Fruit fly (Drosophila melanogaster): ENCODE data around the gene U4-U6-60K.

Gene U4-U6-60K

dm6 chr3L:17557215-17557904 lies 43.6 kb upstream of the U4-U6-60K start, which contains the start of gene CycT (continued):
- TF ChIP-seq unpg (GFP tag; optimal IDR thresholded peaks at IDR 0.05) (peak; percentile 50), CG11695 (GFP tag; IDR thresholded peaks at IDR 0.05) (peak; percentile 60; the same call in 2 of the 3 replicates), jumu (GFP tag; optimal IDR thresholded peaks at IDR 0.05) (peak; percentile 33), caup (GFP tag; optimal IDR thresholded peaks at IDR 0.05; ENCODE audit: severe bottlenecking) (peak; percentile 78), Med (GFP tag) (peak; percentile 87), CG1529 (GFP tag; optimal IDR thresholded peaks at IDR 0.05) (peak; percentile 5), CG13287 (GFP tag; IDR thresholded peaks at IDR 0.05; ENCODE audit: partially characterized antibody) (peak; percentile 91), CoRest (tag; optimal IDR thresholded peaks at IDR 0.05) (peak; percentile 23), Hmr (GFP tag; optimal IDR thresholded peaks at IDR 0.05) (peak; percentile 81), CG4282 (GFP tag; optimal IDR thresholded peaks at IDR 0.05) (no peak), HHEX (GFP tag; optimal IDR thresholded peaks at IDR 0.05) (peak; percentile 66), ftz-f1 (GFP tag; optimal IDR thresholded peaks at IDR 0.05) (no peak), stwl (tag; optimal IDR thresholded peaks at IDR 0.05) (peak; percentile 84), sr (GFP tag; IDR thresholded peaks at IDR 0.05) (no peak), Sry-δ (GFP tag; optimal IDR thresholded peaks at IDR 0.05) (peak; percentile 76), CG7928 (GFP tag; optimal IDR thresholded peaks at IDR 0.05) (no peak), CG14441 (GFP tag; IDR thresholded peaks at IDR 0.05) (no peak), Sin3A (optimal IDR thresholded peaks at IDR 0.05) (peak; percentile 52), HLH54F (GFP tag; optimal IDR thresholded peaks at IDR 0.05) (no peak), Sox100B (GFP tag; optimal IDR thresholded peaks at IDR 0.05) (no peak), CG13296 (GFP tag; optimal IDR thresholded peaks at IDR 0.05) (peak; percentile 79), Dref (GFP tag; IDR thresholded peaks at IDR 0.05) (peak; percentile 89), fu2 (GFP tag; optimal IDR thresholded peaks at IDR 0.05) (peak; percentile 3), mirr (GFP tag; optimal IDR thresholded peaks at IDR 0.05) (peak; percentile 79), Asciz (GFP tag; optimal IDR thresholded peaks at IDR 0.05) (peak; percentile 15), Max (GFP tag; optimal IDR thresholded peaks at IDR 0.05) (peak; percentile 57), CG2129 (GFP tag; IDR thresholded peaks at IDR 0.05; ENCODE audit: partially characterized antibody) (peak; percentile 83), Vsx1 (GFP tag; optimal IDR thresholded peaks at IDR 0.05) (peak; percentile 23), dpn (GFP tag; optimal IDR thresholded peaks at IDR 0.05) (peak; percentile 31 to 36), BtbVII (GFP tag; optimal IDR thresholded peaks at IDR 0.05) (peak; percentile 62), CG10147 (GFP tag; optimal IDR thresholded peaks at IDR 0.05) (peak; percentile 61), gro (GFP tag; optimal IDR thresholded peaks at IDR 0.05) (peak; percentile 32), crp (GFP tag; optimal IDR thresholded peaks at IDR 0.05) (peak in 1 of 2 experiments; percentile 18), CG14710 (tag; optimal IDR thresholded peaks at IDR 0.05) (peak; percentile 70), CG4617 (GFP tag; optimal IDR thresholded peaks at IDR 0.05; ENCODE audit: borderline replicate concordance) (peak; percentile 75), CG4360 (GFP tag; IDR thresholded peaks at IDR 0.05) (no peak), CG43689 (GFP tag; IDR thresholded peaks at IDR 0.05) (no peak), row (GFP tag; IDR thresholded peaks at IDR 0.05) (peak; percentile 29; the same call in 1 of the 3 replicates), cg (GFP tag; optimal IDR thresholded peaks at IDR 0.05) (peak; percentile 97), phol (tag; optimal IDR thresholded peaks at IDR 0.05) (peak; percentile 99), HLH4C (GFP tag; IDR thresholded peaks at IDR 0.05; ENCODE audit: partially characterized antibody) (peak; percentile 89), CG11560 (tag; IDR thresholded peaks at IDR 0.05) (peak; percentile 75; the same call in 2 of the 3 replicates), sens (GFP tag) (peak; percentile 85), CG15696 (tag; optimal IDR thresholded peaks at IDR 0.05) (peak; percentile 9), CG14014 (GFP tag; IDR thresholded peaks at IDR 0.05) (no peak), CG10654 (GFP tag; optimal IDR thresholded peaks at IDR 0.05) (no peak), grau (tag; optimal IDR thresholded peaks at IDR 0.05) (peak; percentile 41), MTF-1 (GFP tag; optimal IDR thresholded peaks at IDR 0.05; ENCODE audit: borderline replicate concordance) (peak; percentile 9), ci (GFP tag; IDR thresholded peaks at IDR 0.05) (peak; percentile 63; the same call in 2 of the 3 replicates)
